Worm (Caenorhabditis elegans) whole organism, L4/young adult: ENCODE data around the gene ocr-1.

Source experiments
- W03F9.2 ChIP-seq: fragments of 150-350 bp; optimal IDR thresholded peaks from 2 replicates; lab custom pipeline; 2014; ENCODE audit warnings: missing biosample characterization, missing genetic modification characterization
- dao-5 ChIP-seq: sonication (generic microtip); optimal IDR thresholded peaks from 2 replicates; lab custom pipeline; 2016; ENCODE audit warnings: missing genotype, missing genetic modification characterization, moderate library complexity, missing compliant biosample characterization

DNA sequence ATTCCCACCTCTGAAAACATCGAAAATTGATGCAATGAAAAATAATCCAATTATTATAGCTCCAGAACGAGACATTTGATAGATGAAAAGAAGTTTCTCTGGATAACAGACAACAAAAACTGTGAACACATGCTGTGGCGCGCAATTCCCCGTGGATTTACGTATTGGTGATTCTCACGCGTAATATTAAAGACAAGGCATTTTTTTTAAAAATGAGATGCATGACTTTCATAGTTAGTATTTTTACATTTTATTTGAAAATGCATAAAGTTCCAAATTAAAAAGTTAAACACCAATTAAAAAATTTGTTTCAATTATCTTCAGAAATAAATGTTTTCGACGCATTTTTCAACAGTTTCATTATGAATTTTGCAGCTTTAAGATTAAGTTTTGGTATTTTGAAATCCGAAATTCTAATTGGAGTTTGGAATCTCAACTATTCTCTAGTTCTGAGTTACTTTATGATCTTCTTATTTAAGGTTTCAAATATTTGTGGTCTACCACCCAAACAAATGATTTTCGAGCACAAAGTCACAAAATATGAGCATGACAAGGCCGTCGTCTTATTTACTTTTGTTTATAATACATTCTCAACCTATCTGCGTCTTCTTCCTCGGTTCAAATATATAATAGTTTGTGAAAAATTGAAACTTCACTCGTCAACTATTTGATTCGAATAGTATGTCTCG is 16.8 kb upstream of the ocr-1 start, which contains the start of the genes selt-1.2 and F28H7.2:
- TF ChIP-seq W03F9.2 (no peak), dao-5 (tag; lab: Kevin White, UChicago) (no peak)
